Fruit fly (Drosophila melanogaster): ENCODE data around the gene Hf.

Gene Hf

DNA sequence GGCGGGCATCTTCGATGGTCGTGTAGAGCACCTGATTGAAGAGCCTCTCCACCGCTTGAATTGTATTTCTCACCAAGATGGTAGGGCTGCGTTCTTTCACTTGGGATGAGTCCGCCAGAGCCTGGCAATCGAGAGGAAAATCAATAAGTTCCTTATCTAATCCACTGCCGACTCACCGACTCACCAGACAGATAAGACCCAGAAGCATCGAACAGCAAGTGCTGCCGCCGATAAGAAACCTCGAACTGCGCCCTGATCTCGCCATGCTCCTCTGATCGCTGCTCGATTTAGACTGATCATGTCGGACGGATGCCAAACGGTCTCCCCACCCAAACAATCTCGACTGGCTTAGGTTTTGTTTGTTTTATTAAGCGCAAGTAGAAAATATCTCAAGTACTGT lies at the start of gene Hf:
Hf (minus strand) TSS at position 296 of the 400 bp plus-strand sequence.
- TF ChIP-seq CG8478 (optimal IDR thresholded peaks at IDR 0.05), result no peak
- TF ChIP-seq CTCF (optimal IDR thresholded peaks at IDR 0.05), result no peak

DNA sequence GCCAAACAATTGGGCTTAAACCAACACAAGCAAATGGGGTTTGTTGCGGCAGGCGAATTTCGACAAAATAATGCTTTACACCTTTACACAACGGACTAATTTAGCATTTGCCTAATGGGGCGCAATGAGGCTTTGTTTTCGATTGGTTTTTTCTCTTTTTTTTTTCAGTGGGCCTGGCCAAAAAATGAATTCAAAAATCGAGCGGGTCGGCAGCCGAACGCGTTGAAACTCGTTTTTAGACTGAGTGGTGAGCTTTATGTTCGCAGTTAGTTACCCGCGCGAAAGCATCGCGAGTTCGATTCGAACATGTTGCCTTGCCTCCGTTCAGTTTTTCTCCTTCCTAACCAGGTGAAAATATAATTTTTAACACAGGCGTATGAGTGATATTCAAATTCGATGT lies 49.6 kb upstream of the Hf start, which contains the start of gene CG43861:
CG43861 (minus strand) TSS at position 228 of the 400 bp plus-strand sequence.
- TF ChIP-seq CTCF (optimal IDR thresholded peaks at IDR 0.05), result no peak
- no peak for TF ChIP-seq CG8478 (optimal IDR thresholded peaks at IDR 0.05)

DNA sequence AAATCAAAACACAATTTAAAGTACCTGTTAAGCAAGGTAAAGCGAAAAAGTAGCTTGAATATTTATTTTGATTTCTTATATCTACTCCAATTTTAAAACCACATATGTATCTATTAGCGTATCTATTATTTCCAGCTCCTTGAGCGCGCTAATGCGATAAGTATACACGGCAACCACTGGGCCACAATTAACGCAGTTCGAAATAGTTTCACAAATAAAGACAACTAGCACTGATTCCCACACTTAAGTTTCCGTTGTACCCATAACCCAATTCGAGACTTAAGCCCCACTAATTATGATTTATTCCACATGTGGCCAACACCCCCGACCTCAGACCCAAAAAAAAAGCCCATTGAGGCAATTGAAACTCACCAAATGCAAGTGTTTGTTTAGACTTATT lies 49.0 kb upstream of the Hf start:
- TF ChIP-seq CG8478 (optimal IDR thresholded peaks at IDR 0.05) (no peak), CTCF (optimal IDR thresholded peaks at IDR 0.05) (no peak)

DNA sequence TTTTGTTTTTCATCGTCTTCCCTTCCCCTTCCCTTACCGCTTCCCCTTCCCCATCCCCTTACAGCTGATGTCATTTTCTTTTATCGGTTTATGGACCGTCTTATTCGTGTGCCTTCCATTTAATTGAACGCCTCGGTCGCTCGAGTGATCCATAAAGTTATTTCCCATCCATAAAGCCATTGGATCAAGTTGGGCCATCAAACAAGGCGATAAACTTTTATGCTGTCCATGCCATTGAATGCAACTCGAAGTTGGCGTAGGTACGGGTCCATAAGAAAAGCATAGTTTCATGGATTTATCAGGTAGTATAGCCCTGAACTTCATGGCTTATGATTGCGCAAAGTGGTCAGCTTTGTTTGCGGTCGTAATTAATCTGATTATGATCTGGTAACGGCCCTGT lies 37.6 kb upstream of the Hf start:
- TF ChIP-seq CTCF (optimal IDR thresholded peaks at IDR 0.05) (no peak), CG8478 (optimal IDR thresholded peaks at IDR 0.05) (no peak)

DNA sequence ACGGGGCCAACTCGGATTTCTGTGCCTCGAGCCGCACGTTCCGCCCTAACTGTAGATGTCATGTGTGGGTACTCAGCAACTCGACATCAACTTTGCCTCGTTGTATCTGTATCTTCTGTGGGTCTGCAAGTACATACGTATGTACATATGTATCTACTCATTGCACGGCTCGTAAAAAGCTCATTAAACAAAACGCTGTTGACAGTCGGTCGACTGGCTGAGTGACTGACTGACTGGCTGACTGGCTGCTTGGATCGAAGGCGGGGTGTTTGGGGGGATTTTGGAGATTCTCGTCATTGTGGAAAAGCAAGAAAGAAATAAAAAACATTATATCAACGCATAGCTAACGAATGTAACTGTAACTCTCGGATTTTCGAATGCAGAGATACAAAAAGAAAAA lies 36.9 kb upstream of the Hf start:
- no peak for TF ChIP-seq CG8478 (optimal IDR thresholded peaks at IDR 0.05)
- no peak for TF ChIP-seq CTCF (optimal IDR thresholded peaks at IDR 0.05)

DNA sequence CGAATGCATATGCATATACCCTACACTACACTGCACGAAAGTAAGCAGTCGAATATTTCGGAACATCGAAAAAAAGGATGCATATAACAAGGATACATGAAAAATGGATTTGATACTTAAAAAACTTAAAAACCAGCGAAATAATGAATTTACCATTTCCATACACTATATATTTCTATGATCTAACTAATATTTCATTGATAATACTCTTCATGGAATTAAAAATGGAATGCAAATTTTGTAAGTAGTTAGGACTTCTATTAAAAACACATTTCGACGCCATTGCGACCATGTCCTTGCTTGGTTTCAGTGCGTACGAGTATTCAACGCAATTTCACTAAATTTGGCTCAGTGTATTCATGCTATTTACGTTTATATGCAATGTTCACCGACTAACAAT lies 34.6 kb upstream of the Hf start:
- TF ChIP-seq CG8478 (optimal IDR thresholded peaks at IDR 0.05), result no peak
- TF ChIP-seq CTCF (optimal IDR thresholded peaks at IDR 0.05), result no peak

DNA sequence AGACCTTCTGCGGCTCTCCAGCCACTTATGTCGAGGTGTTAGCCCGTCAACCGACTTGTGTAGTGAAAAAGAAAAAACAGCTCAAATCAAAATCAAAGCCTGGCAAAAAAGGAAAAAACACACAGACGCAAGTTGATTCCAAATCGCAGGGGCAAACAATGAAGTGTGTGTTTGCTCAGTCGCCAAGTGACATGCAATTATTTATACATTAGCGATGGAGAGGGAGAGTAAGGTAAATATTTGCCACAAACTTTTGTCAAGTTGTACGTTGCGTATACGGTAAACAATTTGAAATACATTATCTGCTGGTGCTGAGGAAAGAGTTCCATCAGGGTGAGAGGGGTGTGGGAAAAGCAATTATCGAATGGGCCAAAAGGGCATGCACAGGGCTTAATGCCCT lies 30.7 kb upstream of the Hf start:
- no peak for TF ChIP-seq CTCF (optimal IDR thresholded peaks at IDR 0.05)
- no peak for TF ChIP-seq CG8478 (optimal IDR thresholded peaks at IDR 0.05)

DNA sequence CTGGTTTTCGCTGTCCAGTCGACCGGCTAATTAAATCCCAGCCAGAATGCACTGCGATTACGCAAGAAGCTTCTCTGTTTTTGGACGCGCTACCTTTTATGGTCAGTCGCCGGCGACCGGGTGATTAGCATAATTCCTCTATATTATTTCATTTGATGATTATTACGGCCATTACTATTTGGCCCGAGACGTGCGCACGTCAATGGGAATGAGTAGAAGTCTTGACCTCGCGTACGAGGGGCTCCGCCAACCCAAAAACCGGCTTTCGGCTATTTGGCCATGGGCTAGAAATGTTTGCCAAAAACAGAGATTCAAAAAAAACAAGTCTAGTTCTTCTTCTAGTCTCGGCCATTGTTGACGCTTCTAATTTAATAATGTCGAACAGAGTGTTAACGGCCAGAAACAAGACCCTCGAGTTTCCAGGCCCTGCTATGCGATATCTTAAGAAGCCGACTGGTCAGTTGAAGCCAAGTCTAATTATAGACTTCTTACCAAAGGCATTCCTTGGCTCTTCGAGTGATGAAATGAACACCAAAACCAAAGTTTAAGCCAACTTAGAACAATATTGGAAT lies 25.0 kb upstream of the Hf start:
- TF ChIP-seq CG8478 (optimal IDR thresholded peaks at IDR 0.05), result no peak
- no peak for TF ChIP-seq CTCF (optimal IDR thresholded peaks at IDR 0.05)

DNA sequence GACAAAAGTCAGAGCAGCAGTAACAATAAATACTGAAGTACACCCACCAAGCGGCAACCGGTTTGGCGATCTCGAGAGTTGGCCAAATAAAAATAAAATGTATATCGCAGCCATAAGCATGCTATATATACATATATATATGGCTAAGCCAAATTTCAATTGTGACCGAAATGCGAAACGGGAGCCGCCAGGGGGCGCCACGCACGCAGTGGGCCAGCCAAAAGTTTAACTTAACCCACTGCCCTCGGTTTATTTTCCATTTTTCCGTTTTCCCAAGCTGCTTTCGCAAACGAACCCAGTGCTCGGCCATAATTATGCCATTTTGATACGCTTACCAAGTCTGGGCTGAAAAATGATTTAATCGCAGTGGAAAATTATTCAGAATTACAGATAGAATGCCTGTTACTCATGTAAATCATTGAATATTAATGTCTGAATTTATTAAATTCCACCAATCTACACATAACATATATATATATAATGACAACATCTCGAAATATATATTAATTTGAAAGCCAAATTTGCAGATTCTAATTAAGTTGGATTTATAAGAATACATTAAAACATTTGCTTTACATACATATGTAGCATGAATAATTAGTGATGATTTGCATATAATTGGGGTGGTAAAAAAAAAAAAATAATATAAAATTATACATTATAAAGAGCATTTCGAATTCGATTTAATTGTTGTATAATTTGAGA lies 22.3 kb upstream of the Hf start:
- TF ChIP-seq CG8478 (optimal IDR thresholded peaks at IDR 0.05), result no peak
- TF ChIP-seq CTCF (optimal IDR thresholded peaks at IDR 0.05), result peak; percentile 64 to 66

DNA sequence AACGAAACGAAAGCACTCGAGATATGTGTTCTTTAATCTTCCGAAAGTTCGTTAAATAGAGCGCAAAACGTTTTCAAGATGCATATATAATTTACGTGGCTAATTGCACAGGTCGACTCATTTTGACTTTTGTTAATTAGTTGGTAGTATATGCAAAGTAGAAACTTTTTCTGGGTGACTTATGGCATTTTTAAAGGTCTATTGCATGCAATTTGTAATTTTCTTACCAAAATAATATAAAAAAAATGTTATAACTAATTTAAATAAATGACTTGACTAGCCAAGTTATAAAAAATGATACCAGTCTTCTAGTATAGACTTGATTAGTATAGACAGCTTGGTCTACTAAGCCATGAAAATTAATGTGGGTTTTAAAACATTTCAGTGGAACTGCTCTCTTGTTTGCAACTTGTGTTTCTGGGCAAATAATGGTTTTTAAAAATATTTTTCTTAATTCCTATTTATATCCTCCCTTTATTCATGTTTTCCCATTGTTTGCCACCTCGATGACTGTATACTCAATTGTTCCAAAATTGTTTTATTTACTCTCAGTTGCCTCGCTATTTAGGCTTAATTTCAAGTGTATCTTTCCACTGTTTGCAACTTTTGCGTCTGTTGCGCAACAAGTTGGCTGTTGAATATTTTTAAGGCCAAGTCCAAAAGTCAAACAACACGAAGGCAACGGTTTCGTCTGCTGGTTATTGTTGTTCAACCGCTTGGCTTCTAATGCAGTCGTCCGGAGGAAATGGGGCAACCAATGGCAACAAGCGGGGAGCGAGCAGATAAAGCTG lies 20.6 kb upstream of the Hf start:
- TF ChIP-seq CTCF (optimal IDR thresholded peaks at IDR 0.05) (no peak), CG8478 (optimal IDR thresholded peaks at IDR 0.05) (no peak)

DNA sequence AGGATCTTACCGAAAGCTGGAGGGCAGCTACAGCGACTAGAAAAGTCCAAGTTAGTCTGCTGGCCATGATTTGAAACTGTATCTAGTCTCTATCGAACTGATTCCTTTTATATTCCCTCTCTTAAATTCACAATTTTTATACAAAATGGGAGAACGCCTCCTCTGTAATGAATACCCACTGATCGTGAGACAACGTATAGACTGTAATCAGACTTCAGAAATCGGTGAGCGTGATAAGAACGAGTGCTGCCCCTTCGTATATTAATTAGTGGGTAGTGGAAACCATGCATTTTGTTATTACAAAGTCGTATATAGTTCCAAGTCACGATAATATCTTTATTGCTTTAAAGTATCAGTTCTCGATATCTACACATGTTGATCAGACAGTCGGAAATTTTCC lies 1.1 kb downstream of the Hf start, which contains the start of gene OS9:
OS9 (minus strand) TSS at position 101 of the 400 bp plus-strand sequence.
- no peak for TF ChIP-seq CTCF (optimal IDR thresholded peaks at IDR 0.05)
- TF ChIP-seq CG8478 (optimal IDR thresholded peaks at IDR 0.05), result no peak

DNA sequence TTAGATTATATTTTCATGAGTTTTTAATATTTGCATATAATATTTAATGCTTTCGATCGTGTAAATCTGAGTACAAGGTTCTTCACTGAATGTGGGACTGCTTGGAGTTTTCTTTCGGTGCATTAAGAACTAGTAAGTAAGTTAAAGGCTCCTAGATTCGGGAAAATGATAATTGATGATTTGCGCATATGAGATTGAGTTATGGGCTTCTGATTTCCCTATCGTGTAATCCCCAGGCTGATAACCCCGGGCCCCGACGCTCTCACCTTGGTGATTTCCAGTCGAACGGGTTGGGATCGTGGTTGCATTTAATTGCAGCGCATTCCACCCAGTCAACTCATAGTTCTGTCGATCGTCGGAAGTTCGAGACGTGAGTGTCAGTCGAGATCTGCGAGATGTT lies 3.6 kb downstream of the Hf start, which contains the start of gene CG10680:
CG10680 (plus strand) TSS at position 301 of the 400 bp plus-strand sequence.
- TF ChIP-seq CTCF (optimal IDR thresholded peaks at IDR 0.05), result no peak
- no peak for TF ChIP-seq CG8478 (optimal IDR thresholded peaks at IDR 0.05)

DNA sequence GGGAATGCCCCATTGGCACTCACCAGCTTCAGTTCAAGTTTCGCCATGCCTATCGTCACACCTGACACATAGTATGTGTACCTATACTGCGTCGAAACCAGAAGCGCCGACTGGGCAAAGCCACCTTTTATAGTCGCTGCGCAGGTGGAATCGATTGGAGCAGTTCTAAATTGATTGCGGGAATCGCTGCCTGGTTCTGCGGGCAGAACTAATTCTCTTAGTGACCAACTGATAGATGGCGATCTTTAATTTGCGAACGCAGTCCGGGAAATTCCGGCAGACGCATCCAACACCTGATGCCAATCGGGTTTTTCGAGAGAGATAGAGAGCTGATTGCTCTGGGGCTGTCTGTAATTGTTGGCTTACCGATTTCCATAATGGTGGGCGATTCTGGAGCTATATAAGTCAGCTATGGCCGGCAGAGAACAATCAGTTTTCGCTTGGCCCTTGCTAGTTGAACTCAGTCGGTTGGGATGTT lies 5.2 kb downstream of the Hf start, which contains the start of the genes CG13965 and CG16772:
CG13965 (minus strand) TSS at position 101 of the 478 bp plus-strand sequence.
CG16772 (plus strand) TSS at position 428 of the 478 bp plus-strand sequence.
- no peak for TF ChIP-seq CG8478 (optimal IDR thresholded peaks at IDR 0.05)
- no peak for TF ChIP-seq CTCF (optimal IDR thresholded peaks at IDR 0.05)

DNA sequence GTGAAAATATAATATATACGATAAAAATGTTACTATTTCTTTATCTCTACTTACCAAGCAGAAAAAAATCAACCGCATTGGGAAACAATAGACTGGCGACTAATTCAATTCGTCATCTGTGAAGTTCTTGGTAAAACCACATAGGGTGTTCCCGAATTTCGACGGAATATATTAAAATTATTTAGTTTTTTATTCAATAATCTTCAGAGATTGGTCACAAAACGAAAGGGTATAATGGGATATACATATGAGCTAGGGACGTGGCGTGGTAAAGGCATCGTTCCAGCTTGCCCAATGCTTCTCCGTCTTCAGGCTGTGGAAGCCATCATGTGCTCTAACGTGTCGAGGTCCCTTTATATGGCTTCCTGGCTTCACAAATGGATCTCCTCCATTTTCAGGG lies 5.9 kb downstream of the Hf start, which contains the start of gene CG42866:
CG42866 (minus strand) TSS at position 101 of the 400 bp plus-strand sequence.
- TF ChIP-seq CTCF (optimal IDR thresholded peaks at IDR 0.05) (no peak), CG8478 (optimal IDR thresholded peaks at IDR 0.05) (no peak)

DNA sequence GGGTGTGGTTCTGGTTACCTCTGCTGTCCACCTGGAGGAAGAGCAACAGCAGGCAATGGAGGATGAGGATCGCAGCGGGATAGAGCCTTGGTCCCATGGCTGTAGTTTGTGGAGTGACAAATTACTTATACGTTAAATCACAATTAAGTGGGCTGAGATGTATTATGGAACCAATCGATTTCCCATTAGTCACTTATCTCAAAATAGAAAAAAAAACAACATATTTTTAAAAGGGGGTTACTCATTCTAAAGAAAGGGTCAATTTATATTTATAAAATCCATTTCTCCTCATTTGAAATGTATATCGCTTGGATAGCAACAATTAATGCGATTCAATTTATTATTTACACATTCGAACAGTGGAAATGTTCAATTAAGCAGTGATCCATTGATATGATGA lies 6.6 kb downstream of the Hf start, which contains the start of gene CG34051:
CG34051 (minus strand) TSS at position 101 of the 400 bp plus-strand sequence.
- TF ChIP-seq CTCF (optimal IDR thresholded peaks at IDR 0.05) (no peak), CG8478 (optimal IDR thresholded peaks at IDR 0.05) (no peak)

All from S2 (cell line).